Worm (Caenorhabditis elegans): ENCODE measurements around the gene F39E9.6.
"Not testable (repeated sequence)": the region's sequence is repeated elsewhere in the genome, so short reads cannot be mapped to it uniquely, and the experiment has no call there.

The F39E9.6 gene

ce11 chrII:3297914-3298313, 15.4 kb downstream of the F39E9.6 start, which contains the start of gene btb-18:
btb-18 (plus strand) TSS chrII:3298214.
- TF ChIP-seq tab-1 (GFP tag; IDR thresholded peaks at IDR 0.05) (no peak), med-1 (GFP tag; optimal IDR thresholded peaks at IDR 0.05; ENCODE audit: insufficient read depth) (no peak), ztf-23 (GFP tag; IDR thresholded peaks at IDR 0.05) (no peak), ref-1 (GFP tag; conservative IDR thresholded peaks at IDR 0.05) (no peak), flt-1 (GFP tag; IDR thresholded peaks at IDR 0.05) (no peak), ztf-29 (GFP tag; IDR thresholded peaks at IDR 0.05) (no peak), T22C8.4 (GFP tag; IDR thresholded peaks at IDR 0.05) (no peak), klf-2 (GFP tag; conservative IDR thresholded peaks at IDR 0.05) (no peak), cog-1 (tag; optimal IDR thresholded peaks at IDR 0.05) (no peak)

- no peak for TF ChIP-seq ztf-29 (GFP tag; IDR thresholded peaks at IDR 0.05)
Measured at ce11 chrII:3296644-3297043, 16.7 kb downstream of the F39E9.6 start, which contains the start of gene btb-16. btb-16 (plus strand) TSS chrII:3296883.

ce11 chrII:3295193-3295592, 18.1 kb downstream of the F39E9.6 start, which contains the start of gene btb-17:
btb-17 (plus strand) TSS chrII:3295405.
- TF ChIP-seq flt-1 (GFP tag; IDR thresholded peaks at IDR 0.05) (no peak), ztf-23 (GFP tag; IDR thresholded peaks at IDR 0.05) (no peak), ztf-29 (GFP tag; IDR thresholded peaks at IDR 0.05) (no peak), ref-1 (GFP tag; conservative IDR thresholded peaks at IDR 0.05) (no peak), tab-1 (GFP tag; IDR thresholded peaks at IDR 0.05) (no peak), med-1 (GFP tag; optimal IDR thresholded peaks at IDR 0.05; ENCODE audit: insufficient read depth) (no peak), T22C8.4 (GFP tag; IDR thresholded peaks at IDR 0.05) (no peak), klf-2 (GFP tag; conservative IDR thresholded peaks at IDR 0.05) (no peak), cog-1 (tag; optimal IDR thresholded peaks at IDR 0.05) (no peak)

- not testable (repeated sequence) for TF ChIP-seq tab-1 (GFP tag; IDR thresholded peaks at IDR 0.05); klf-2 (GFP tag; conservative IDR thresholded peaks at IDR 0.05); ref-1 (GFP tag; conservative IDR thresholded peaks at IDR 0.05)
Measured at ce11 chrII:3290544-3290943, 22.8 kb downstream of the F39E9.6 start, which contains the start of gene F39E9.14. F39E9.14 (minus strand) TSS chrII:3290644.

ce11 chrII:3287073-3287472, 26.3 kb downstream of the F39E9.6 start, which contains the start of gene sri-63:
sri-63 (plus strand) TSS chrII:3287373.
- no peak for TF ChIP-seq flt-1 (GFP tag; IDR thresholded peaks at IDR 0.05)
- TF ChIP-seq tab-1 (GFP tag; IDR thresholded peaks at IDR 0.05): no peak
- no peak for TF ChIP-seq T22C8.4 (GFP tag; IDR thresholded peaks at IDR 0.05)
- no peak for TF ChIP-seq ref-1 (GFP tag; conservative IDR thresholded peaks at IDR 0.05)
- no peak for TF ChIP-seq cog-1 (tag; optimal IDR thresholded peaks at IDR 0.05)
- TF ChIP-seq ztf-29 (GFP tag; IDR thresholded peaks at IDR 0.05): no peak
- no peak for TF ChIP-seq med-1 (GFP tag; optimal IDR thresholded peaks at IDR 0.05; ENCODE audit: insufficient read depth)
- no peak for TF ChIP-seq ztf-23 (GFP tag; IDR thresholded peaks at IDR 0.05)
- no peak for TF ChIP-seq klf-2 (GFP tag; conservative IDR thresholded peaks at IDR 0.05)

- TF ChIP-seq flt-1 (GFP tag; IDR thresholded peaks at IDR 0.05) (no peak), T22C8.4 (GFP tag; IDR thresholded peaks at IDR 0.05) (no peak), tab-1 (GFP tag; IDR thresholded peaks at IDR 0.05) (no peak)
Measured at ce11 chrII:3284558-3284957, 28.8 kb downstream of the F39E9.6 start, which contains the start of gene scl-15. scl-15 (minus strand) TSS chrII:3284658.

ce11 chrII:3282353-3282752, 31.0 kb downstream of the F39E9.6 start, which contains the start of gene nep-13:
nep-13 (plus strand) TSS chrII:3282653.
- TF ChIP-seq klf-2 (GFP tag; conservative IDR thresholded peaks at IDR 0.05) (no peak), med-1 (GFP tag; optimal IDR thresholded peaks at IDR 0.05; ENCODE audit: insufficient read depth) (no peak), ztf-29 (GFP tag; IDR thresholded peaks at IDR 0.05) (no peak), T22C8.4 (GFP tag; IDR thresholded peaks at IDR 0.05) (no peak), ztf-23 (GFP tag; IDR thresholded peaks at IDR 0.05) (no peak), flt-1 (GFP tag; IDR thresholded peaks at IDR 0.05) (no peak), tab-1 (GFP tag; IDR thresholded peaks at IDR 0.05) (no peak), ref-1 (GFP tag; conservative IDR thresholded peaks at IDR 0.05) (no peak), cog-1 (tag; optimal IDR thresholded peaks at IDR 0.05) (no peak)

- TF ChIP-seq med-1 (GFP tag; optimal IDR thresholded peaks at IDR 0.05; ENCODE audit: insufficient read depth) (no peak), klf-2 (GFP tag; conservative IDR thresholded peaks at IDR 0.05) (no peak), ztf-23 (GFP tag; IDR thresholded peaks at IDR 0.05) (no peak), flt-1 (GFP tag; IDR thresholded peaks at IDR 0.05) (no peak), cog-1 (tag; optimal IDR thresholded peaks at IDR 0.05) (no peak), ref-1 (GFP tag; conservative IDR thresholded peaks at IDR 0.05) (no peak), tab-1 (GFP tag; IDR thresholded peaks at IDR 0.05) (no peak), ztf-29 (GFP tag; IDR thresholded peaks at IDR 0.05) (no peak), T22C8.4 (GFP tag; IDR thresholded peaks at IDR 0.05) (no peak)
Measured at ce11 chrII:3278634-3279033, 34.7 kb downstream of the F39E9.6 start, which contains the start of gene wht-4. wht-4 (plus strand) TSS chrII:3278934.

ce11 chrII:3277686-3278085, 35.7 kb downstream of the F39E9.6 start, which contains the start of gene F02E11.4:
F02E11.4 (minus strand) TSS chrII:3277786.
- TF ChIP-seq klf-2 (GFP tag; conservative IDR thresholded peaks at IDR 0.05) (no peak), ref-1 (GFP tag; conservative IDR thresholded peaks at IDR 0.05) (no peak), flt-1 (GFP tag; IDR thresholded peaks at IDR 0.05) (no peak), T22C8.4 (GFP tag; IDR thresholded peaks at IDR 0.05) (no peak), cog-1 (tag; optimal IDR thresholded peaks at IDR 0.05) (no peak), med-1 (GFP tag; optimal IDR thresholded peaks at IDR 0.05; ENCODE audit: insufficient read depth) (no peak), ztf-23 (GFP tag; IDR thresholded peaks at IDR 0.05) (no peak), tab-1 (GFP tag; IDR thresholded peaks at IDR 0.05) (no peak), ztf-29 (GFP tag; IDR thresholded peaks at IDR 0.05) (no peak)

- TF ChIP-seq med-1 (GFP tag; optimal IDR thresholded peaks at IDR 0.05; ENCODE audit: insufficient read depth): no peak
- no peak for TF ChIP-seq cog-1 (tag; optimal IDR thresholded peaks at IDR 0.05)
- TF ChIP-seq ref-1 (GFP tag; conservative IDR thresholded peaks at IDR 0.05): no peak
- TF ChIP-seq tab-1 (GFP tag; IDR thresholded peaks at IDR 0.05): no peak
- no peak for TF ChIP-seq ztf-29 (GFP tag; IDR thresholded peaks at IDR 0.05)
- no peak for TF ChIP-seq ztf-23 (GFP tag; IDR thresholded peaks at IDR 0.05)
- no peak for TF ChIP-seq klf-2 (GFP tag; conservative IDR thresholded peaks at IDR 0.05)
- no peak for TF ChIP-seq flt-1 (GFP tag; IDR thresholded peaks at IDR 0.05)
Measured at ce11 chrII:3274923-3275322, 38.4 kb downstream of the F39E9.6 start, which contains the start of gene F02E11.3. F02E11.3 (minus strand) TSS chrII:3275023.
